Fruit fly (Drosophila melanogaster): ENCODE data around the gene CG18476.

CG18476 gene

DNA sequence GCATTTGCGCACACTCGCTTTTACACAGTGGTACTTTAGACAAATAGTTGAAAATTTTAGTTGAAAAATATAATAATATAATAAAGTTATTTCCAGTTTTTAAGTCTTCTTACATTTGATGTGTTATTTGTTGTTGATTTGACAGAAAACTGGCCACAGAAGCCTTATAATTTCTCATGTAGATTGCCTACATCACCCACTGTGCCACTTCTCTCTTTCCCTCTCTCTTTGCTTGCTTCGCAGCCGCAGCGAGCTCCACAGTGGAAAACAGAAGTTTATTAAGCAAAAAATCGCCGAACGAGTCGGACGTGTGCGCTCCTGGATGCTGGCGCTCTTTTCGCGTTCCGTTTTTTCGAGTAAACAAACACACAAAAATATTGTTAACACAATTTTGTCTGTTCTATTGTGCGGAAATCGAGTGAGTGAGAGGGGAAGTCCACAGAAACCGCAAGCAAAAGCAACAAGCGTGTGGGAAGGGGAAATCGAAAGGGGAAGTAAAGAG is 22.0 kb downstream of the CG18476 start, which contains the start of gene CG42327 (continued):
- TF ChIP-seq CG15514 (GFP tag; optimal IDR thresholded peaks at IDR 0.05) = peak; percentile 84
- TF ChIP-seq NK7.1 (GFP tag; optimal IDR thresholded peaks at IDR 0.05) = peak; percentile 64
- peak; percentile 93 for TF ChIP-seq CG6272 (GFP tag; IDR thresholded peaks at IDR 0.05)
- peak; percentile 63 for TF ChIP-seq ERR (GFP tag; optimal IDR thresholded peaks at IDR 0.05)
- TF ChIP-seq D (optimal IDR thresholded peaks at IDR 0.05) = no peak
- TF ChIP-seq D (GFP tag; optimal IDR thresholded peaks at IDR 0.05) = peak; percentile 91
- TF ChIP-seq cg (GFP tag; optimal IDR thresholded peaks at IDR 0.05) = peak; percentile 52
- no peak for TF ChIP-seq gfzf (GFP tag; optimal IDR thresholded peaks at IDR 0.05)
- peak; percentile 77; the same call in 2 of the 3 replicates for TF ChIP-seq CG7357 (GFP tag; IDR thresholded peaks at IDR 0.05)
- TF ChIP-seq ssp (GFP tag; IDR thresholded peaks at IDR 0.05) = peak; percentile 87
- TF ChIP-seq CG31441 (GFP tag; IDR thresholded peaks at IDR 0.05) = peak; percentile 98
- peak; percentile 97 for TF ChIP-seq Awh (GFP tag; IDR thresholded peaks at IDR 0.05)
- peak; percentile 22 for TF ChIP-seq zf30C (GFP tag; optimal IDR thresholded peaks at IDR 0.05)
- TF ChIP-seq CG32532 (GFP tag; IDR thresholded peaks at IDR 0.05) = peak; percentile 93
- peak; percentile 86; the same call in 2 of the 4 replicates for TF ChIP-seq chinmo (GFP tag; IDR thresholded peaks at IDR 0.05; ENCODE audit: partially characterized antibody)
- TF ChIP-seq yki (optimal IDR thresholded peaks at IDR 0.05) = no peak
- peak; percentile 86 for TF ChIP-seq Oaz (GFP tag; IDR thresholded peaks at IDR 0.05)
- peak; percentile 16 for TF ChIP-seq sima (GFP tag; optimal IDR thresholded peaks at IDR 0.05)
- peak; percentile 80 for TF ChIP-seq CG10543 (GFP tag; optimal IDR thresholded peaks at IDR 0.05)
- peak; percentile 94 for TF ChIP-seq lmd (GFP tag; IDR thresholded peaks at IDR 0.05)
- peak in 1 of 2 experiments; percentile 83 for TF ChIP-seq Hr78 (GFP tag; optimal IDR thresholded peaks at IDR 0.05)
- no peak for TF ChIP-seq Hr39 (optimal IDR thresholded peaks at IDR 0.05)
- TF ChIP-seq bab2 (GFP tag; optimal IDR thresholded peaks at IDR 0.05) = peak; percentile 80
- TF ChIP-seq HLH54F (GFP tag; optimal IDR thresholded peaks at IDR 0.05) = peak; percentile 71
- peak; percentile 85 for TF ChIP-seq CG12155 (GFP tag; optimal IDR thresholded peaks at IDR 0.05)
- TF ChIP-seq crol (GFP tag; IDR thresholded peaks at IDR 0.05) = peak; percentile 77
- peak; percentile 87 for TF ChIP-seq psq (GFP tag; optimal IDR thresholded peaks at IDR 0.05)
- TF ChIP-seq CG12071 (GFP tag; optimal IDR thresholded peaks at IDR 0.05) = peak; percentile 79
- TF ChIP-seq Optix (GFP tag; IDR thresholded peaks at IDR 0.05) = peak; percentile 96
- peak; percentile 76; the same call in 1 of the 2 replicates for TF ChIP-seq CG10321 (GFP tag; IDR thresholded peaks at IDR 0.05)
- TF ChIP-seq cad (GFP tag; optimal IDR thresholded peaks at IDR 0.05) = no peak
- no peak for TF ChIP-seq Dfd (GFP tag; optimal IDR thresholded peaks at IDR 0.05)
- peak; percentile 67 for TF ChIP-seq pb (GFP tag; optimal IDR thresholded peaks at IDR 0.05)
- TF ChIP-seq Mad (GFP tag; optimal IDR thresholded peaks at IDR 0.05) = peak; percentile 89
- peak; percentile 88 for TF ChIP-seq CG7271 (tag; optimal IDR thresholded peaks at IDR 0.05)
- peak; percentile 94 for TF ChIP-seq dysf (GFP tag; IDR thresholded peaks at IDR 0.05)
- peak; percentile 97 for TF ChIP-seq ken (GFP tag; IDR thresholded peaks at IDR 0.05)
- TF ChIP-seq Hmx (GFP tag; optimal IDR thresholded peaks at IDR 0.05) = peak; percentile 8
- TF ChIP-seq Atf3 (GFP tag; optimal IDR thresholded peaks at IDR 0.05) = peak; percentile 76
- peak; percentile 73 for TF ChIP-seq fd102C (GFP tag; optimal IDR thresholded peaks at IDR 0.05)
- TF ChIP-seq CG15696 (tag; optimal IDR thresholded peaks at IDR 0.05) = peak; percentile 82
- peak; percentile 86 for TF ChIP-seq Dbx (GFP tag; IDR thresholded peaks at IDR 0.05)
- no peak for TF ChIP-seq BEAF-32 (GFP tag; optimal IDR thresholded peaks at IDR 0.05)
- peak; percentile 57 for TF ChIP-seq crc (GFP tag; optimal IDR thresholded peaks at IDR 0.05)
- peak; percentile 98 for TF ChIP-seq zfh1 (GFP tag; IDR thresholded peaks at IDR 0.05)
- TF ChIP-seq H15 (GFP tag; IDR thresholded peaks at IDR 0.05) = peak; percentile 97
- TF ChIP-seq C15 (GFP tag; IDR thresholded peaks at IDR 0.05) = peak; percentile 86; the same call in 2 of the 3 replicates
- TF ChIP-seq CG4360 (GFP tag; IDR thresholded peaks at IDR 0.05) = peak; percentile 83
- peak; percentile 79 for TF ChIP-seq shn (GFP tag; optimal IDR thresholded peaks at IDR 0.05)
- peak; percentile 96 for TF ChIP-seq CG34422 (GFP tag; IDR thresholded peaks at IDR 0.05)
- peak; percentile 51; the same call in 1 of the 2 replicates for TF ChIP-seq CG16779 (GFP tag; IDR thresholded peaks at IDR 0.05)
- no peak for TF ChIP-seq CG2129 (GFP tag; IDR thresholded peaks at IDR 0.05; ENCODE audit: partially characterized antibody)
